Fruit fly (Drosophila melanogaster) whole organism: ENCODE measurements around the gene Aos1.
"Not testable (repeated sequence)": the region's sequence is repeated elsewhere in the genome, so short reads cannot be mapped to it uniquely, and the experiment has no call there.

Experiments
- CG8478 ChIP-seq: fragments of >200 bp; optimal IDR thresholded peaks from 2 replicates; lab custom pipeline; 2018; ENCODE audit warnings: inconsistent platforms
- Dll ChIP-seq: fragments of >200 bp; optimal IDR thresholded peaks from 2 replicates; lab custom pipeline; 2017
- EcR ChIP-seq, 2 experiments: fragments of >200 bp; optimal IDR thresholded peaks; 2 replicates each; lab custom pipeline; 2017; ENCODE audit warnings: missing biosample characterization in 2 of 2, missing genetic modification characterization in 2 of 2, missing genetic modification reagents in 2 of 2
- pan ChIP-seq: fragments of >200 bp; optimal IDR thresholded peaks from 2 replicates; lab custom pipeline; 2017
- psq ChIP-seq: fragments of >200 bp; optimal IDR thresholded peaks from 2 replicates; lab custom pipeline; 2017
- usp ChIP-seq: fragments of >200 bp; optimal IDR thresholded peaks from 2 replicates; lab custom pipeline; 2017; ENCODE audit warnings: missing biosample characterization, missing genetic modification characterization, mixed read lengths

Gene Aos1

dm6 chr3R:12433764-12434163, at the start of gene Aos1, which contains the start of gene Srlp:
TSS of gene Aos1 (minus strand) at chr3R:12433822.
TSS of gene Srlp (plus strand) at chr3R:12434098.
- no peak for TF ChIP-seq usp (GFP tag; lab: Kevin White, UChicago)
- TF ChIP-seq EcR (GFP tag; optimal IDR thresholded peaks at IDR 0.05; lab: Kevin White, UChicago) = no peak
- TF ChIP-seq Dll = no peak
- no peak for TF ChIP-seq pan (lab: Kevin White, UChicago)
- TF ChIP-seq psq (lab: Kevin White, UChicago) = no peak
- no peak for TF ChIP-seq CG8478 (lab: Kevin White, UChicago)

DNA sequence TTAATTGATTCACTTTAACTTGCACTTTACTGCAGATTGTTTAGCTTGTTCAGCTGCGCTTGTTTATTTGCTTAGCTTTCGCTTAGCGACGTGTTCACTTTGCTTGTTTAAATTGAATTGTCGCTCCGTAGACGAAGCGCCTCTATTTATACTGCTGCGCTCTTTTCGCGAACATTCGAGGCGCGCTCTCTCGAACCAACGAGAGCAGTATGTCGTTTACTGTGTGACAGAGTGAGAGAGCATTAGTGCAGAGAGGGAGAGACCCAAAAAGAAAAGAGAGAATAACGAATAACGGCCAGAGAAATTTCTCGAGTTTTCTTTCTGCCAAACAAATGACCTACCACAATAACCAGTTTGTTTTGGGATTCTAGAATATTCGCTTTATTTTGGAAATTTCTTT, 34.1 kb upstream of the Aos1 start, which contains the start of gene Hsp70Ba:
Hsp70Ba (minus strand) TSS at position 102 of the 400 bp plus-strand sequence.
- not testable (repeated sequence) for TF ChIP-seq Dll; CG8478 (lab: Kevin White, UChicago); usp (GFP tag; lab: Kevin White, UChicago)

DNA sequence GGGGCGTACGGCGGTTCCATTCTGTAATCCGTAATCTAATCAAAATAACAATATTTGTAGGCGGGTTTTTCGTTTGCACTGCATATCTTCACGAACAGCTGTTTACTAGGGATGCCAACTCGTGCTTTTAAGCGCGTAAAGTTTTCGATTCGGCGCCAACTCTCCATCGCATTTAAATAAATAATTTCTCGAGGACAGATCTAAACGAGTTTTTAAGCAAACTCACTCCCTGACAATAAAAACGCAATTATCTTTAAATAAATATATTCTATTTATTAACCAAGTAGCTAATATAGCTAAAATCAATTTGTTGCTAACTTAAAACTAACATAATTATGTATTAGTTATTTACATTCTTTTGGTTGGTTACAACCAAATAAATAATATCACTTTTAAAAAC, 31.6 kb upstream of the Aos1 start, which contains the start of gene CG5608:
CG5608 (minus strand) TSS at position 101 of the 400 bp plus-strand sequence.
- not testable (repeated sequence) for TF ChIP-seq Dll; CG8478 (lab: Kevin White, UChicago); EcR (GFP tag; optimal IDR thresholded peaks at IDR 0.05; lab: Kevin White, UChicago)

DNA sequence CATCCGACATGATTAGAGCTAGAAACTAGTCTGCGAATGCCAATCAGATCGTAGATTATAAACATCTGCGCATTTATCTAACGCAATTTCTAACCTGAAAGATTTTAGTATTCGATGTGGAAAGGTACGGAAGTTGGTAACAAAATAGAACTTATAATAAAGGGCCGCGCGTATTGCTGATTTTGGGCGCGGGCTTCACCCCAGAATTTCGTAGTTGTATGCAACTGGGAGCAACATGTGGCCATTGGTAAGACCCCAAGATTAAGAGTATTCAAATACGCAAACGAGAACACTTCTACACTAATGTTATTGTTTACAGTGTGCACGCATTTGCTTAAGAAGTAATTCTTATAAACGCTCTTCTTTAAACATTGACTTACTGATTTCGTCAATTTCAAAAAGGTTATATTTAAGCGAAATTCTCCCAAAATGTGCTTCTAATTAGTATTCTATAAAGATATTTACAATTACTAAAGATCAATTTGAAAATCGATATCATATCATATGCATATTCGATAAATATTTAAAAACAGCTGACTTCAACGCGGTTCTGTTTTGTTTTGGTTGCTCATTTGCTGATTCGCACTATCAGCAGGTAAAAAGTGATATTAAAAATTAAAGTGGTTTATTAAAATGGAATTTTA, 26.4 kb upstream of the Aos1 start, which contains the start of the genes CG5961 and Polr3C:
CG5961 (minus strand) TSS at position 416 of the 644 bp plus-strand sequence.
Polr3C (plus strand) TSS at position 536 of the 644 bp plus-strand sequence.
- TF ChIP-seq CG8478 (lab: Kevin White, UChicago) (no peak), pan (lab: Kevin White, UChicago) (no peak), usp (GFP tag; lab: Kevin White, UChicago) (no peak), Dll (no peak), EcR (GFP tag; optimal IDR thresholded peaks at IDR 0.05; lab: Kevin White, UChicago) (no peak), psq (lab: Kevin White, UChicago) (no peak)

- TF ChIP-seq usp (GFP tag; lab: Kevin White, UChicago) (no peak), psq (lab: Kevin White, UChicago) (no peak), CG8478 (lab: Kevin White, UChicago) (no peak), EcR (GFP tag; optimal IDR thresholded peaks at IDR 0.05; lab: Kevin White, UChicago) (no peak), Dll (no peak), pan (lab: Kevin White, UChicago) (no peak)
Observed at dm6 chr3R:12456370-12456940, 22.8 kb upstream of the Aos1 start, which contains the start of gene trus. TSS of gene trus (plus strand) at chr3R:12456573.

- TF ChIP-seq Dll (no peak), usp (GFP tag; lab: Kevin White, UChicago) (no peak), EcR (GFP tag; optimal IDR thresholded peaks at IDR 0.05; lab: Kevin White, UChicago) (no peak), pan (lab: Kevin White, UChicago) (no peak), CG8478 (lab: Kevin White, UChicago) (no peak), psq (lab: Kevin White, UChicago) (no peak)
Observed at dm6 chr3R:12454492-12454891, 20.9 kb upstream of the Aos1 start.

- no peak for TF ChIP-seq usp (GFP tag; lab: Kevin White, UChicago)
- TF ChIP-seq EcR (GFP tag; optimal IDR thresholded peaks at IDR 0.05; lab: Kevin White, UChicago) = no peak
- no peak for TF ChIP-seq psq (lab: Kevin White, UChicago)
- no peak for TF ChIP-seq Dll
Observed at dm6 chr3R:12451888-12452514, 18.4 kb upstream of the Aos1 start, which contains the start of gene CG5509. TSS of gene CG5509 (plus strand) at chr3R:12452464.

dm6 chr3R:12451376-12451775, 17.8 kb upstream of the Aos1 start:
- TF ChIP-seq psq (lab: Kevin White, UChicago) = no peak

dm6 chr3R:12450713-12451259, 17.2 kb upstream of the Aos1 start:
- TF ChIP-seq pan (lab: Kevin White, UChicago) (no peak), EcR (GFP tag; optimal IDR thresholded peaks at IDR 0.05; lab: Kevin White, UChicago) (no peak), Dll (no peak), psq (lab: Kevin White, UChicago) (no peak), CG8478 (lab: Kevin White, UChicago) (no peak), usp (GFP tag; lab: Kevin White, UChicago) (no peak)

dm6 chr3R:12449617-12450242, 16.1 kb upstream of the Aos1 start:
- TF ChIP-seq usp (GFP tag; lab: Kevin White, UChicago) = no peak
- no peak for TF ChIP-seq Dll
- no peak for TF ChIP-seq psq (lab: Kevin White, UChicago)
- TF ChIP-seq pan (lab: Kevin White, UChicago) = no peak
- TF ChIP-seq CG8478 (lab: Kevin White, UChicago) = no peak
- no peak for TF ChIP-seq EcR (GFP tag; optimal IDR thresholded peaks at IDR 0.05; lab: Kevin White, UChicago)

DNA sequence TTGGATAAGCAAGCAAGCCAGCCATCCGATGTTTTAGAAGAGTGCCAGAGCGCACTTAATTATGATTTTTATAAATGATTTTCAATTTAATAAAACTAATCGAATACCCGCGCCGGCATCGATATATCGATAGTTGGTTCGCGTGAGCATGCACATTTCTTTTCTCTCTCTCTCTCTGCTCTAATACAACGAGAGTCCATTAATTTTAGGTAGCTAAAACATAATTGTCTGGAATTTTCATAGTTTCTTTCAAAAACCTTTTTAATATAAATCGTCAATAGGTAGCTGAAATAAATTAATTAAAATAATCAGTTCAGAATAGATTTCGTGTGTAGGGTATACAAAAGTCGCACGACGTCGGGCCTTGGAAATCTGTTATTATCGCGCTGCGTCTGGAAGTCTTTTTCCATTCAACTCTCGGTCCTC, 15.3 kb upstream of the Aos1 start, which contains the start of gene CG18549:
CG18549 (plus strand) TSS at position 408 of the 426 bp plus-strand sequence.
- TF ChIP-seq pan (lab: Kevin White, UChicago) (no peak), CG8478 (lab: Kevin White, UChicago) (no peak), usp (GFP tag; lab: Kevin White, UChicago) (no peak), EcR (GFP tag; optimal IDR thresholded peaks at IDR 0.05; lab: Kevin White, UChicago) (no peak), psq (lab: Kevin White, UChicago) (no peak), Dll (no peak)
